Fruit fly (Drosophila melanogaster) whole organism: ENCODE data around the gene unc79.

Experiments used
- Dll ChIP-seq: fragments of >200 bp; optimal IDR thresholded peaks from 2 replicates; lab custom pipeline; 2017
- psq ChIP-seq: fragments of >200 bp; optimal IDR thresholded peaks from 2 replicates; lab custom pipeline; 2017

- TF ChIP-seq Dll (lab: Kevin White, UChicago) (no peak), psq (lab: Kevin White, UChicago) (no peak)
These were observed 22.6 kb downstream of the unc79 start for dm6 chr3R:19223369-19223768.
